Worm (Caenorhabditis elegans) whole organism, early embryonic: ENCODE data around the gene R10F2.5.

Experiments used
- B0310.2 ChIP-seq: sonication (generic microtip); optimal IDR thresholded peaks from 2 replicates; lab custom pipeline; 2016; ENCODE audit warnings: mild to moderate bottlenecking, missing genetic modification characterization, missing compliant biosample characterization
- F13C5.2 ChIP-seq: sonication (generic microtip); optimal IDR thresholded peaks from 2 replicates; lab custom pipeline; 2017; ENCODE audit warnings: mild to moderate bottlenecking, missing genetic modification characterization, inconsistent platforms, missing compliant biosample characterization
- ama-1 ChIP-seq: fragments of 150-350 bp; optimal IDR thresholded peaks from 2 replicates; lab custom pipeline; 2014
- ceh-13 ChIP-seq: fragments of 200-800 bp; sonication (Bioruptor generic); optimal IDR thresholded peaks from 2 replicates; lab custom pipeline; 2018; ENCODE audit warnings: mild to moderate bottlenecking, missing genetic modification characterization, missing compliant biosample characterization
- ets-7 ChIP-seq: sonication (generic microtip); optimal IDR thresholded peaks from 2 replicates; lab custom pipeline; 2016; ENCODE audit warnings: missing genotype, missing genetic modification characterization, missing compliant biosample characterization
- flt-1 ChIP-seq: fragments of 200-800 bp; sonication (Bioruptor generic); IDR thresholded peaks from 2 replicates; pipeline ENCODE4 v1.3.6; 2022; ENCODE audit warnings: missing genetic modification characterization, missing compliant biosample characterization
- hmbx-1 ChIP-seq: sonication (generic microtip); optimal IDR thresholded peaks from 2 replicates; lab custom pipeline; 2016; ENCODE audit warnings: mild to moderate bottlenecking, missing genetic modification characterization, missing compliant biosample characterization
- hnd-1 ChIP-seq: sonication (generic microtip); optimal IDR thresholded peaks from 2 replicates; lab custom pipeline; 2016; ENCODE audit warnings: missing genetic modification characterization, missing compliant biosample characterization
- pes-1 ChIP-seq: fragments of 200-800 bp; sonication (Bioruptor generic); IDR thresholded peaks from 2 replicates; pipeline ENCODE4 v1.3.6; 2022; ENCODE audit warnings: missing genetic modification reagents, missing genetic modification characterization, missing compliant biosample characterization
- sea-1 ChIP-seq: fragments of 200-800 bp; sonication (Bioruptor generic); conservative IDR thresholded peaks from 2 replicates; pipeline ENCODE4 v1.3.6; 2022; ENCODE audit warnings: missing genetic modification characterization, missing compliant biosample characterization
- tbx-11 ChIP-seq: fragments of 200-800 bp; sonication (Bioruptor generic); IDR thresholded peaks from 2 replicates; pipeline ENCODE4 v1.3.6; 2022; ENCODE audit warnings: missing genetic modification characterization, missing compliant biosample characterization
- tra-4 ChIP-seq: sonication (generic microtip); optimal IDR thresholded peaks from 2 replicates; lab custom pipeline; 2017; ENCODE audit warnings: missing genetic modification characterization, missing compliant biosample characterization

DNA sequence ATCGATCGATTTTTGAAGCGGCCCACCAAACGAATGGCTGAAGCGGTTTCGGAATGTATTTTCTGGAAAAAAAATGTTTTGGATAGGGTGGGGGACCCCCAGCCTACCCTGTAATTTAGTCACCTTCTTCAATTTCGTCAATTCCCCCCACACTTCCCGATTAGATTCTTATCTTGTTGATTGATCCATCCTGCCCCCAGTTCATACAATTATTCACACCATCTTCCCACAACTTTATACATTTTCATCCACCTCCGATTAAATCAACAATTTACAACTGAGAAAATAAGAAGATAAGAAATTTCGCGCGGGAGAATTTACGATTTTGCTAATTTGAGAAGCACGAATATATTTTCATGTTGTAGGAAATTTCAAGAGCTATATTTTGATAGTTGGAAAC is 48.4 kb upstream of the R10F2.5 start:
- TF ChIP-seq ama-1 (lab: Kevin White, UChicago): no peak
- no peak for TF ChIP-seq hmbx-1 (tag; lab: Kevin White, UChicago)
- no peak for TF ChIP-seq hnd-1 (tag; lab: Kevin White, UChicago)
- no peak for TF ChIP-seq F13C5.2 (tag; lab: Kevin White, UChicago)
- TF ChIP-seq B0310.2 (tag; lab: Kevin White, UChicago): no peak
- TF ChIP-seq tra-4 (tag; lab: Kevin White, UChicago): no peak
- TF ChIP-seq flt-1 (GFP tag; lab: Robert Waterston, UW): no peak
- no peak for TF ChIP-seq ceh-13 (GFP tag; lab: Kevin White, UChicago)
- no peak for TF ChIP-seq sea-1 (GFP tag; lab: Robert Waterston, UW)
- TF ChIP-seq ets-7 (tag; lab: Kevin White, UChicago): no peak
- no peak for TF ChIP-seq tbx-11 (GFP tag; lab: Robert Waterston, UW)
- TF ChIP-seq pes-1 (GFP tag; lab: Robert Waterston, UW): no peak
